Worm (Caenorhabditis elegans) whole organism, L4 larva: ENCODE results near the gene mls-2.

Source experiments
- F37D6.2 ChIP-seq: sonication (generic microtip); optimal IDR thresholded peaks from 2 replicates; lab custom pipeline; 2016; ENCODE audit warnings: mild to moderate bottlenecking, missing genetic modification characterization, missing compliant biosample characterization
- F49E8.2 ChIP-seq: sonication (generic microtip); optimal IDR thresholded peaks from 2 replicates; lab custom pipeline; 2016; ENCODE audit warnings: missing compliant biosample characterization, mild to moderate bottlenecking, missing genetic modification characterization, borderline replicate concordance
- Y48G9A.11 ChIP-seq: fragments of 200-800 bp; sonication (Bioruptor generic); IDR thresholded peaks from 2 replicates; pipeline ENCODE4 v1.3.6; 2022; ENCODE audit warnings: missing genetic modification reagents, missing genetic modification characterization, missing compliant biosample characterization
- Y5F2A.4 ChIP-seq: fragments of 200-800 bp; sonication (Bioruptor generic); optimal IDR thresholded peaks from 2 replicates; lab custom pipeline; 2018; ENCODE audit warnings: mild to moderate bottlenecking, missing genetic modification characterization, missing compliant biosample characterization
- aha-1 ChIP-seq: fragments of 150-350 bp; peaks from one replicate; lab custom pipeline; 2014; ENCODE audit warnings: missing biosample characterization, missing genetic modification characterization
- aly-2 ChIP-seq: sonication (generic microtip); optimal IDR thresholded peaks from 2 replicates; lab custom pipeline; 2018; ENCODE audit warnings: missing biosample characterization, missing genetic modification characterization
- ama-1 ChIP-seq: fragments of 150-350 bp; optimal IDR thresholded peaks from 2 replicates; lab custom pipeline; 2014; ENCODE audit warnings: inconsistent platforms, mixed read lengths
- attf-4 ChIP-seq: sonication (generic microtip); optimal IDR thresholded peaks from 3 replicates; lab custom pipeline; 2017; ENCODE audit warnings: missing biosample characterization, missing genetic modification characterization
- ceh-32 ChIP-seq: sonication (generic microtip); optimal IDR thresholded peaks from 2 replicates; lab custom pipeline; 2016; ENCODE audit warnings: mild to moderate bottlenecking, missing genetic modification characterization, missing compliant biosample characterization; ENCODE audit not compliant: poor library complexity
- ceh-44 ChIP-seq: fragments of 200-800 bp; sonication (Bioruptor generic); IDR thresholded peaks from 2 replicates; pipeline ENCODE4 v1.3.6; 2022; ENCODE audit warnings: missing genetic modification reagents, missing genetic modification characterization, missing compliant biosample characterization
- ceh-82 ChIP-seq: sonication (generic microtip); optimal IDR thresholded peaks from 2 replicates; lab custom pipeline; 2017; ENCODE audit warnings: missing biosample characterization, missing genetic modification characterization
- cey-2 ChIP-seq: sonication (generic microtip); optimal IDR thresholded peaks from 3 replicates; lab custom pipeline; 2017; ENCODE audit warnings: missing genetic modification characterization, mild to moderate bottlenecking, missing compliant biosample characterization, antibody characterized with exemption, borderline replicate concordance; ENCODE audit not compliant: insufficient read depth
- ctbp-1 ChIP-seq: fragments of 200-800 bp; sonication (Bioruptor generic); IDR thresholded peaks from 2 replicates; pipeline ENCODE4 v1.3.6; 2022; ENCODE audit warnings: missing genetic modification reagents, missing genetic modification characterization, missing compliant biosample characterization
- daf-19 ChIP-seq: fragments of 200-800 bp; sonication (Bioruptor generic); conservative IDR thresholded peaks from 2 replicates; pipeline ENCODE4 v1.3.6; 2022; ENCODE audit warnings: missing genetic modification characterization, missing compliant biosample characterization
- dmd-6 ChIP-seq: fragments of 200-800 bp; sonication (Bioruptor generic); IDR thresholded peaks from 2 replicates; pipeline ENCODE4 v1.3.6; 2022; ENCODE audit warnings: missing genetic modification reagents, missing genetic modification characterization, missing compliant biosample characterization
- dve-1 ChIP-seq: sonication (generic microtip); optimal IDR thresholded peaks from 2 replicates; lab custom pipeline; 2017; ENCODE audit warnings: antibody characterized with exemption, mild to moderate bottlenecking, missing genetic modification characterization, missing compliant biosample characterization; ENCODE audit not compliant: insufficient read depth
- egl-27 ChIP-seq: sonication (generic microtip); optimal IDR thresholded peaks from 3 replicates; lab custom pipeline; 2017; ENCODE audit warnings: missing biosample characterization, missing genetic modification reagents, missing genetic modification characterization
- egl-43 ChIP-seq: fragments of 200-800 bp; sonication (Bioruptor generic); IDR thresholded peaks from 2 replicates; pipeline ENCODE4 v1.3.6; 2022; ENCODE audit warnings: missing genetic modification reagents, missing genetic modification characterization, missing compliant biosample characterization
- fkh-10 ChIP-seq: fragments of 150-350 bp; optimal IDR thresholded peaks from 2 replicates; lab custom pipeline; 2014; ENCODE audit warnings: missing biosample characterization, missing genetic modification reagents, missing genetic modification characterization
- hif-1 ChIP-seq, 2 experiments: sonication (generic microtip); optimal IDR thresholded peaks; 2 replicates each; lab custom pipeline; 2016 to 2017; ENCODE audit warnings: missing compliant biosample characterization in 2 of 2, missing genetic modification characterization in 2 of 2, missing genetic modification reagents in 2 of 2, missing genotype in 2 of 2, mild to moderate bottlenecking in 1 of 2
- hlh-11 ChIP-seq: fragments of 200-800 bp; sonication (Bioruptor generic); optimal IDR thresholded peaks from 2 replicates; lab custom pipeline; 2018; ENCODE audit warnings: mild to moderate bottlenecking, missing genetic modification characterization, missing compliant biosample characterization
- hmg-1.1 ChIP-seq: fragments of 200-800 bp; sonication (Bioruptor generic); IDR thresholded peaks from 2 replicates; pipeline ENCODE4 v1.3.6; 2022; ENCODE audit warnings: missing genetic modification reagents, missing genetic modification characterization, missing compliant biosample characterization
- lim-7 ChIP-seq: fragments of 200-800 bp; sonication (Bioruptor generic); IDR thresholded peaks from 2 replicates; pipeline ENCODE4 v1.3.6; 2022; ENCODE audit warnings: missing genetic modification characterization, missing compliant biosample characterization
- lin-13 ChIP-seq: fragments of 150-350 bp; optimal IDR thresholded peaks from 2 replicates; lab custom pipeline; 2014; ENCODE audit warnings: missing biosample characterization, missing genetic modification reagents, missing genetic modification characterization
- lin-15B ChIP-seq: fragments of 150-350 bp; sonication (generic microtip); optimal IDR thresholded peaks from 3 replicates; lab custom pipeline; 2014; ENCODE audit warnings: missing biosample characterization, missing genetic modification characterization
- lin-38 ChIP-seq: fragments of 200-800 bp; sonication (Bioruptor generic); IDR thresholded peaks from 2 replicates; pipeline ENCODE4 v1.3.6; 2022; ENCODE audit warnings: missing genetic modification reagents, missing genetic modification characterization, missing compliant biosample characterization
- lir-3 ChIP-seq: sonication (generic microtip); optimal IDR thresholded peaks from 2 replicates; lab custom pipeline; 2016; ENCODE audit warnings: mild to moderate bottlenecking, missing genetic modification characterization, missing compliant biosample characterization
- mdt-29 ChIP-seq: fragments of 200-800 bp; sonication (Bioruptor generic); IDR thresholded peaks from 2 replicates; pipeline ENCODE4 v1.3.6; 2022; ENCODE audit warnings: missing genetic modification reagents, missing genetic modification characterization, missing compliant biosample characterization
- mep-1 ChIP-seq: fragments of 150-350 bp; sonication (generic microtip); optimal IDR thresholded peaks from 3 replicates; lab custom pipeline; 2014; ENCODE audit warnings: missing biosample characterization, missing genetic modification characterization
- mes-2 ChIP-seq: sonication (generic microtip); optimal IDR thresholded peaks from 2 replicates; lab custom pipeline; 2016; ENCODE audit warnings: missing genotype, mild to moderate bottlenecking, missing genetic modification characterization, missing compliant biosample characterization; ENCODE audit not compliant: poor library complexity, severe bottlenecking
- nhr-102 ChIP-seq: sonication (generic microtip); optimal IDR thresholded peaks from 2 replicates; lab custom pipeline; 2016; ENCODE audit warnings: mild to moderate bottlenecking, missing genetic modification characterization, moderate library complexity, missing compliant biosample characterization
- nhr-237 ChIP-seq: sonication (generic microtip); optimal IDR thresholded peaks from 2 replicates; lab custom pipeline; 2017; ENCODE audit warnings: missing biosample characterization, missing genetic modification characterization
- nhr-25 ChIP-seq: sonication (generic microtip); optimal IDR thresholded peaks from 2 replicates; lab custom pipeline; 2017; ENCODE audit warnings: missing genetic modification characterization, mild to moderate bottlenecking, missing compliant biosample characterization, antibody characterized with exemption, moderate library complexity, borderline replicate concordance; ENCODE audit not compliant: insufficient read depth
- nhr-42 ChIP-seq: fragments of 200-800 bp; sonication (Bioruptor generic); IDR thresholded peaks from 2 replicates; pipeline ENCODE4 v1.3.6; 2022; ENCODE audit warnings: missing genetic modification characterization, missing compliant biosample characterization
- php-3 ChIP-seq: fragments of 200-800 bp; sonication (Bioruptor generic); IDR thresholded peaks from 2 replicates; pipeline ENCODE4 v1.3.6; 2022; ENCODE audit warnings: missing genetic modification reagents, missing genetic modification characterization, missing compliant biosample characterization
- pqm-1 ChIP-seq: sonication (generic microtip); optimal IDR thresholded peaks from 2 replicates; lab custom pipeline; 2017; ENCODE audit warnings: missing biosample characterization, missing genetic modification characterization
- saeg-2 ChIP-seq: fragments of 200-800 bp; sonication (Bioruptor generic); IDR thresholded peaks from 2 replicates; pipeline ENCODE4 v1.3.6; 2022; ENCODE audit warnings: missing genetic modification reagents, missing genetic modification characterization, missing compliant biosample characterization
- set-16 ChIP-seq: fragments of 200-800 bp; sonication (Bioruptor generic); IDR thresholded peaks from 2 replicates; pipeline ENCODE4 v1.3.6; 2022; ENCODE audit warnings: missing genetic modification reagents, missing genetic modification characterization, missing compliant biosample characterization
- snpc-4 ChIP-seq: fragments of 150-350 bp; optimal IDR thresholded peaks from 2 replicates; lab custom pipeline; 2014; ENCODE audit warnings: missing biosample characterization, missing genetic modification characterization
- spr-1 ChIP-seq: sonication (generic microtip); optimal IDR thresholded peaks from 2 replicates; lab custom pipeline; 2016; ENCODE audit warnings: mild to moderate bottlenecking, missing genetic modification characterization, missing compliant biosample characterization
- tag-97 ChIP-seq: fragments of 200-800 bp; sonication (Bioruptor generic); IDR thresholded peaks from 2 replicates; pipeline ENCODE4 v1.3.6; 2022; ENCODE audit warnings: missing genetic modification characterization, missing compliant biosample characterization
- tra-1 ChIP-seq: fragments of 200-800 bp; sonication (Bioruptor generic); IDR thresholded peaks from 2 replicates; pipeline ENCODE4 v1.3.6; 2022; ENCODE audit warnings: missing genetic modification reagents, missing genetic modification characterization, missing compliant biosample characterization
- zfp-2 ChIP-seq: sonication (generic microtip); optimal IDR thresholded peaks from 2 replicates; lab custom pipeline; 2016; ENCODE audit warnings: mild to moderate bottlenecking, missing genetic modification characterization, missing compliant biosample characterization
- ztf-11 ChIP-seq: fragments of 150-350 bp; optimal IDR thresholded peaks from 2 replicates; lab custom pipeline; 2014; ENCODE audit warnings: missing biosample characterization, missing genetic modification characterization
- ztf-7 ChIP-seq: fragments of 150-350 bp; optimal IDR thresholded peaks from 2 replicates; lab custom pipeline; 2014; ENCODE audit warnings: missing biosample characterization, missing genetic modification characterization

The mls-2 gene

ce11 chrX:4718114-4718513 lies 43.3 kb downstream of the mls-2 start:
- TF ChIP-seq lin-15B (tag; lab: Kevin White, UChicago) (no peak), dmd-6 (no peak), nhr-42 (GFP tag; lab: Robert Waterston, UW) (no peak), egl-43 (GFP tag; lab: Robert Waterston, UW) (no peak), Y5F2A.4 (GFP tag; lab: Kevin White, UChicago) (no peak), lin-13 (GFP tag; lab: Kevin White, UChicago) (no peak), spr-1 (tag; lab: Kevin White, UChicago) (no peak), ctbp-1 (0 out of 2 replicates have a peak, but pooled peaks have one; percentile 34), ceh-82 (no peak), dve-1 (tag; lab: Kevin White, UChicago) (no peak), fkh-10 (GFP tag; lab: Kevin White, UChicago) (peak; percentile 62), set-16 (no peak), aha-1 (tag; lab: Kevin White, UChicago) (peak; percentile 77), mep-1 (no peak), pqm-1 (tag; lab: Kevin White, UChicago) (no peak)

ce11 chrX:4715107-4715506 lies 46.3 kb downstream of the mls-2 start, which contains the start of gene rpl-25.1:
TSS of gene rpl-25.1 (plus strand) at chrX:4715178.
- TF ChIP-seq set-16 (peak; percentile 64), F49E8.2 (tag; lab: Kevin White, UChicago) (no peak), hlh-11 (tag; lab: Kevin White, UChicago) (peak; percentile 13), php-3 (0 out of 2 replicates have a peak, but pooled peaks have one; percentile 26), pqm-1 (tag; lab: Kevin White, UChicago) (no peak), ceh-32 (tag; lab: Kevin White, UChicago) (no peak), tra-1 (GFP tag; lab: Robert Waterston, UW) (0 out of 2 replicates have a peak, but pooled peaks have one; percentile 24), ama-1 (lab: Kevin White, UChicago) (peak; percentile 19)

ce11 chrX:4711698-4712329 lies 49.6 kb downstream of the mls-2 start, which contains the start of the genes dnj-14 and glit-1:
TSS of gene dnj-14 (minus strand) at chrX:4711748.
TSS of gene glit-1 (plus strand) at chrX:4712279.
- TF ChIP-seq pqm-1 (tag; lab: Kevin White, UChicago) (no peak), ztf-11 (tag; lab: Kevin White, UChicago) (no peak), mdt-29 (GFP tag; lab: Robert Waterston, UW) (peak; percentile 47; the same call in 1 of the 2 replicates), aly-2 (tag; lab: Kevin White, UChicago) (no peak), php-3 (peak; percentile 89), snpc-4 (tag; lab: Kevin White, UChicago) (no peak), attf-4 (tag; lab: Kevin White, UChicago) (no peak), nhr-102 (peak; percentile 64), lin-15B (tag; lab: Kevin White, UChicago) (peak; percentile 18), nhr-237 (tag; lab: Kevin White, UChicago) (no peak), nhr-25 (tag; lab: Kevin White, UChicago) (peak; percentile 80), daf-19 (GFP tag; lab: Robert Waterston, UW) (no peak), lin-13 (GFP tag; lab: Kevin White, UChicago) (peak; percentile 87), lin-38 (GFP tag; lab: Robert Waterston, UW) (peak; percentile 91), hif-1 (tag; optimal IDR thresholded peaks at IDR 0.05; lab: Kevin White, UChicago) (peak in 1 of 2 experiments; percentile 85), cey-2 (tag; lab: Kevin White, UChicago) (no peak), lir-3 (tag; lab: Kevin White, UChicago) (no peak), lim-7 (0 out of 2 replicates have a peak, but pooled peaks have one; percentile 11), ztf-7 (tag; lab: Kevin White, UChicago) (peak; percentile 67), ceh-44 (no peak), ctbp-1 (peak; percentile 54; the same call in 1 of the 2 replicates), Y48G9A.11 (GFP tag; lab: Robert Waterston, UW) (no peak), egl-27 (tag; lab: Kevin White, UChicago) (no peak), zfp-2 (peak; percentile 15), hmg-1.1 (peak; percentile 88), F37D6.2 (tag; lab: Kevin White, UChicago) (peak; percentile 57), fkh-10 (GFP tag; lab: Kevin White, UChicago) (peak; percentile 54), mes-2 (peak; percentile 90), saeg-2 (GFP tag; lab: Robert Waterston, UW) (peak; percentile 80), tag-97 (GFP tag; lab: Robert Waterston, UW) (no peak)
